Fruit fly (Drosophila melanogaster) S2 (cell line): ENCODE results near the gene CG9164.

Experiments used
- CG8478 ChIP-seq: fragments of >200 bp; optimal IDR thresholded peaks from 2 replicates; lab custom pipeline; 2018
- CTCF ChIP-seq, 2 experiments: fragments of >200 bp; optimal IDR thresholded peaks; 2 replicates each; lab custom pipeline; 2018

The CG9164 gene

DNA sequence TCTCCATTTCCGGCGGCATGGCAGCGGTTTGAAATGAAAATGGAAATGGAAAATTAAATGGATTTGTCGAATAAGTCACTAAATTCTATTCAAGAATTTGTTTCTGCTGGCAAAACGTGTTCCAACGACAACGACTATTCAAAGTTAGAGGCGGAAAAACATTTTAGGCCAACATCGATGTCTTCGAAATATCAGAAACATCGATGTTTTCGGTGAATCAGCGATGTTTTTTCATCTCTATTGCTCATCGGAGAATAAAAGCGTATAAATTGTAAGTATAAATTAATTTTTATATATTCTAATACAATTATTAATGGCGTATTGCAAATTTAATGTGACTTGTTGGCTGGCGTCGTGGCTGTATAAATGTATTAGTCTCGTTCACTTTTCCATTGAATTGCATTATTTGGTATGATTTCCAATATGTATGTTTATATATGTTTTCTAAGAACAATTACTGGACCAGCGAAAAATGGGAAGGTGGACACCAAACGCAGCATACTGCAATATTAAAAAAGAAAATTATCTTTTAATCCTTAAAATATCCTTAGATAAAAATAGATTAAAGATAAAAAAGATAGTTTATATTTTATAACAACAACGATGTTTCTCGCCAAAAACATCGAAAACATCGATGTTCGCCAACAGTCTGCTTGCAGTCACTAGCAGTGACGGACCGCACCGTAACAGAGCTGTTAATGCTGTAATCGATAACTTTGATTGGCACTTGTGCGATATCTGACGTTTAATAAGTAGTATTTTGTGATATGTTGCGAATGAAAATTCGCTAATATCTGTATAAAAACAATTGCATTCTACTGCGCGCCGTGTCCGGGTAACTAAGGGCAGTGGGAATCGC, 40.5 kb downstream of the CG9164 start, which contains the start of the genes CG12608 and Prp5:
Gene CG12608 (minus strand): TSS at position 153 of the 859 bp plus-strand sequence.
Gene Prp5 (plus strand): TSS at position 697 of the 859 bp plus-strand sequence.
- TF ChIP-seq CG8478 (lab: Kevin White, UChicago) (no peak), CTCF (optimal IDR thresholded peaks at IDR 0.05; lab: Kevin White, UChicago) (no peak)

DNA sequence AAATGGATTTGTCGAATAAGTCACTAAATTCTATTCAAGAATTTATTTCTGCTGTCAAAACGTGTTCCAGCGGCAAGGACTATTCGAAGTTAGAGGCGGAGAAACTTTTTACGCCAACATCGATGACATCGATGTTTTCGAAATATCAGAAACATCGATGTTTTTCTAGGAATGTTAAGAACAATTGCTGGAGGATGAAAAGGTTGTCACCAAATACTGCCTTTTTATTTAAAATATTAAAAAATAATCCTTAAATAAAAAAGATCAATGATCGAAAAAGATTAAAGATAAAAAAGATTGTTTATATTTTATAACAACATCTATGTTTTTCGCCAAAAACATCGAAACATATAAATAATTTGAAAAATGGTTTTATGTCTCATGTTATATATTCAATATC, 43.2 kb downstream of the CG9164 start, which contains the start of gene CG9123:
Gene CG9123 (minus strand): TSS at position 101 of the 400 bp plus-strand sequence.
- TF ChIP-seq CTCF (optimal IDR thresholded peaks at IDR 0.05; lab: Kevin White, UChicago) (no peak), CG8478 (lab: Kevin White, UChicago) (no peak)

DNA sequence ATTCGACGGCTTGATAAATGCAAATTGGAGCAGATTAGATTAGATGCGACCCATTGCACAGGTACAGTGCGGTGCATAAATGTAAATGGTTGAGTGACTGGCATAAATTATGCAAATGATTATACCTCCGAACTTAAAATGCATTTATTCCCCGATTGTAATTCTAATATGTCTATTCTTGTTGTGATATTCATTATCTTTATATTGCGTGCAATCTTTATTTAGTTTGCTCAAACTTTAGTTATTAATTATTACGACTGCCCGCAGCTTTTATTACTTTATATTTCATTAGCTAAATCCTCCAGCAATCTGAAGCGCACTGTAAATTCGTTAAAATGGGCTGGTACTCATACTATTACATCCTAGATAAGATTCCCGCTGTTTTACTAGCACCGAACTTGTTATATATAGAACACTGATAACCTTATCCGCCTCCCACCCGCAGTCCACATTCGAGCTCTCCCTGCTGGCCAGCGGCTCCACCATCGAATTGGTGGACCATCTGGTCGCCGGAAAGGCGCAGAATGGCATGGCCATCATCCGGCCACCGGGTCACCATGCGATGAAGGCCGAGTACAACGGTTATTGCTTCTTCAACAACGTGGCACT, 49.3 kb downstream of the CG9164 start:
- no peak for TF ChIP-seq CTCF (optimal IDR thresholded peaks at IDR 0.05; lab: Kevin White, UChicago)
- no peak for TF ChIP-seq CG8478 (lab: Kevin White, UChicago)

DNA sequence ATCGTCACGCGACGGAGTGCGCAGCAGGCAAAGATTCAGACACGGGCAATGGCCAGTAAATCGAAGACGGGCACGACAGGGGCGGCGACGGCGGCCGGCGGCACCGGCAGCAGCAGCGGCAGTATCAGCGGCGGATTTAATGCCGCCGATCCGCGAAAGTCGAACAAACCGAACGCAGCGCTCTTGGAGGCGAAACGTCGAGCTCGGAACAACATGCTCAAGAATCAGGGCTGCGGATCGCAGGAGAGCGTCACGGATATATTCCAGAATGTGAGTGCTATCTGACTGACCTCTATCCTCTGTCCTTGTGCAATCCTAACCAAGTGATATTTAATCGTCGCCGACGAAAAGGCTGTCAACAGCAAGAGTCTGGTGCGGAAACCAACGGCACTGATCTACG, 50.2 kb downstream of the CG9164 start:
- TF ChIP-seq CG8478 (lab: Kevin White, UChicago) = no peak
- no peak for TF ChIP-seq CTCF (optimal IDR thresholded peaks at IDR 0.05; lab: Kevin White, UChicago)

DNA sequence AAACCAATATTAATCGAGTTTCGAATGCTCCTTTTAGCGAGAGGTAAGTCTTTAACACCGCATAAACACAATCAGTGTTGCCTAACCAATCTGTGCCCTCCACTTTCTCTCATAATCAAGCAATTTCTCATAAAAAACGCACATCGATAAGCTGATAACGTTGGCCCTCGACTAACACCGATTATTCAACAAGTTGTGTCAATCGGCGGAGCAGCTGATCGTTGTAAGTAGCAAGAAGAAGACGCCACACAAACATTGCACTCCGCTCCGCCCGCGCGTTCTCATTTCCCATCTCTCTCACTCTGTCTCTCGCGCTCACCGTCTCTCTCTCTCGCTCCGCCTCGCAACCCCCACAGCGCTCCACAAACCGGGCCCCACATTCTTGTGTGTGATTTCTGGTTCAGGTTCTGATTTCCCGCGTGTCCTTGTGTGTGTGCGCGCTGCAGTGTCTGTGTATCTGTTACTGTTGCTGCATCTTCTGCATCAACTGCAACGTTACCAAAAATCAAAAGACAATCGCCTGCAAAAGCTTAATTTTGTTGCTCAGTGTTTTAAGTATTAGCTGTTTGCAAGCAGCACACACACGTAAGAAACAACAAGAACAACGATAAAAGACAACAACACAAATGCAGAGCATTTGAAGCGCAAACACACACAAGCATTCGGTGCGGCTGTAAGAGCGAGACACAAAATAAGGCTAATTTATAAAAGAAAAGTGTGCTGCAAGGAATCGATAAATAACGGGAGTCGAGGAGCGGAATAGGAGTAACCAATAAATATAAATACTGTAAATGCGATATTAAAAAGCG, 52.0 kb downstream of the CG9164 start, which contains the start of the genes CG9114 and HDAC6:
Gene CG9114 (minus strand): TSS at position 89 of the 809 bp plus-strand sequence.
Gene HDAC6 (plus strand): TSS at position 245 of the 809 bp plus-strand sequence.
- TF ChIP-seq CG8478 (lab: Kevin White, UChicago) (no peak), CTCF (optimal IDR thresholded peaks at IDR 0.05; lab: Kevin White, UChicago) (no peak)
